Worm (Caenorhabditis elegans) whole organism, L4 larva: Measurements from ENCODE around the gene Y69A2AR.50.

ENCODE experiments used
- madf-9 ChIP-seq: fragments of 200-800 bp; sonication (Bioruptor generic); conservative IDR thresholded peaks from 2 replicates; pipeline ENCODE4 v1.3.6; 2022; ENCODE audit warnings: missing genetic modification reagents, missing genetic modification characterization, missing compliant biosample characterization
- nhr-102 ChIP-seq: sonication (generic microtip); optimal IDR thresholded peaks from 2 replicates; lab custom pipeline; 2016; ENCODE audit warnings: mild to moderate bottlenecking, missing genetic modification characterization, moderate library complexity, missing compliant biosample characterization
- nhr-25 ChIP-seq: sonication (generic microtip); optimal IDR thresholded peaks from 2 replicates; lab custom pipeline; 2017; ENCODE audit warnings: missing genetic modification characterization, mild to moderate bottlenecking, missing compliant biosample characterization, antibody characterized with exemption, moderate library complexity, borderline replicate concordance; ENCODE audit not compliant: insufficient read depth

ce11 chrIV:2600841-2601240, 38.7 kb downstream of the Y69A2AR.50 start, which contains the start of gene epg-9:
- no peak for TF ChIP-seq madf-9
- TF ChIP-seq nhr-102 (tag; lab: Kevin White, UChicago), result no peak
- no peak for TF ChIP-seq nhr-25
